Fruit fly (Drosophila melanogaster): ENCODE measurements around the gene Cat.

DNA sequence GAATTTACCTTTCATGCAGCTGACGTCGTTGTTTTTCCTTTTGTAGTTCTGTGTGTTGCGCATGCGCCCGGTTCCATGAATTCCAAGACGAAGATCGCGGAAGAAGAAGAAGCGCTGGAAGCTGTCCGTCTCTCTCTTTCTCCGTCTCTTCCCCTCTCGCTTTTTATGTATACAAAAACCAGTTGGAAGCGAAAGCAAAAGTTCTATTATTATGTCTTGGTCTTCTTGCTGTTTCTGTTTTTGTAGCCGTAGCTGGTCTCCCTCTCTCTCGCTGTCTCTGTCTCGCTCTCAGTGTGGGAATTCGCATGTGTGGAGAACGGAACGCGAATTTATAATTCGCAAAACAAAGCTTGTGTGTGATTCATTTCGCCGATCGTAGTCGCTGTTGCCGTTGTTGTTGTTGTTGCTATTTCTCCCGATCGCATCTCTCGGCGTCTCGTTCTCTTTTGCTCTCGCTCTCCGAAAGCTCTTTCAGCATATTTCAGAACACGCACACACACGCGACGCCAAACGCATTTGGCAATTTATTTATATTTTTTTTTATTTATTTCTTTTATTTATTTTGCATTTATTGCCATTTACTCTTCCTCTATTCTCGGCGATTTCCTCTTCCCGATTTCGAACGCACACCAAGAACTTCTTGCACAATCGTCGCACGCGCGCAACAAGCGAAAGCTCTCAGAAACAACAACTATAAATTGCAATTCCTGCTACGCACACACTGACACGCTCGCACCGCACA is 22.1 kb upstream of the Cat start:
- TF ChIP-seq CG11762 (GFP tag; optimal IDR thresholded peaks at IDR 0.05; ENCODE audit: insufficient read depth), result no peak
- TF ChIP-seq ss (GFP tag; optimal IDR thresholded peaks at IDR 0.05), result peak; percentile 48 to 54
- no peak for TF ChIP-seq lz (GFP tag; optimal IDR thresholded peaks at IDR 0.05)
- TF ChIP-seq CG7368 (GFP tag; optimal IDR thresholded peaks at IDR 0.05), result no peak
- TF ChIP-seq pdm3 (GFP tag; optimal IDR thresholded peaks at IDR 0.05), result no peak
